Worm (Caenorhabditis elegans) whole organism, L3 larva: ENCODE data around the gene T10B5.4.
A peak's percentile ranks its signal among the peaks of the same experiment; 100 is the strongest.

Source experiments
- ZK546.5 ChIP-seq: sonication (generic microtip); optimal IDR thresholded peaks from 2 replicates; lab custom pipeline; 2017; ENCODE audit warnings: missing biosample characterization, missing genetic modification characterization
- aly-2 ChIP-seq: fragments of 150-350 bp; optimal IDR thresholded peaks from 2 replicates; lab custom pipeline; 2014; ENCODE audit warnings: missing biosample characterization, missing genetic modification characterization
- daf-12 ChIP-seq: fragments of 150-350 bp; optimal IDR thresholded peaks from 2 replicates; lab custom pipeline; 2014; ENCODE audit warnings: missing biosample characterization, missing genetic modification reagents, missing genetic modification characterization
- egl-27 ChIP-seq: sonication (generic microtip); optimal IDR thresholded peaks from 4 replicates; lab custom pipeline; 2017; ENCODE audit warnings: missing biosample characterization, missing genetic modification reagents, missing genetic modification characterization
- egl-5 ChIP-seq: fragments of 150-350 bp; optimal IDR thresholded peaks from 2 replicates; lab custom pipeline; 2017; ENCODE audit warnings: missing biosample characterization, missing genetic modification reagents, missing genetic modification characterization, inconsistent platforms
- elt-2 ChIP-seq: sonication (generic microtip); optimal IDR thresholded peaks from 2 replicates; lab custom pipeline; 2016; ENCODE audit warnings: missing genetic modification reagents, mild to moderate bottlenecking, missing genetic modification characterization, missing compliant biosample characterization
- fkh-10 ChIP-seq: sonication (generic microtip); optimal IDR thresholded peaks from 2 replicates; lab custom pipeline; 2017; ENCODE audit warnings: missing biosample characterization, missing genetic modification reagents, missing genetic modification characterization
- lin-39 ChIP-seq: fragments of 150-350 bp; optimal IDR thresholded peaks from 2 replicates; lab custom pipeline; 2018; ENCODE audit warnings: missing biosample characterization, missing genetic modification reagents, missing genetic modification characterization
- mdl-1 ChIP-seq: fragments of 150-350 bp; optimal IDR thresholded peaks from 2 replicates; lab custom pipeline; 2014; ENCODE audit warnings: missing biosample characterization, missing genetic modification characterization
- nfya-1 ChIP-seq: sonication (generic microtip); optimal IDR thresholded peaks from 2 replicates; lab custom pipeline; 2017; ENCODE audit warnings: missing genetic modification characterization, mild to moderate bottlenecking, missing compliant biosample characterization, antibody characterized with exemption, moderate library complexity; ENCODE audit not compliant: insufficient read depth
- nhr-11 ChIP-seq: fragments of 150-350 bp; optimal IDR thresholded peaks from 2 replicates; lab custom pipeline; 2014; ENCODE audit warnings: missing biosample characterization, missing genetic modification characterization
- nhr-12 ChIP-seq: fragments of 150-350 bp; optimal IDR thresholded peaks from 2 replicates; lab custom pipeline; 2014; ENCODE audit warnings: missing biosample characterization, missing genetic modification characterization
- nhr-23 ChIP-seq: fragments of 150-350 bp; optimal IDR thresholded peaks from 2 replicates; lab custom pipeline; 2014; ENCODE audit warnings: missing biosample characterization, missing genetic modification reagents, missing genetic modification characterization
- nhr-25 ChIP-seq: sonication (generic microtip); optimal IDR thresholded peaks from 2 replicates; lab custom pipeline; 2017; ENCODE audit warnings: missing biosample characterization, missing genetic modification characterization
- nhr-28 ChIP-seq: fragments of 150-350 bp; optimal IDR thresholded peaks from 2 replicates; lab custom pipeline; 2014; ENCODE audit warnings: missing biosample characterization, missing genetic modification characterization
- nhr-43 ChIP-seq: sonication (generic microtip); optimal IDR thresholded peaks from 2 replicates; lab custom pipeline; 2016; ENCODE audit warnings: mild to moderate bottlenecking, missing genetic modification characterization, missing compliant biosample characterization; ENCODE audit not compliant: poor library complexity, severe bottlenecking
- nhr-76 ChIP-seq: fragments of 150-350 bp; sonication (generic microtip); optimal IDR thresholded peaks from 5 replicates; lab custom pipeline; 2014; ENCODE audit warnings: missing biosample characterization, missing genetic modification characterization
- nhr-77 ChIP-seq: fragments of 150-350 bp; optimal IDR thresholded peaks from 2 replicates; lab custom pipeline; 2014; ENCODE audit warnings: missing biosample characterization, missing genetic modification characterization
- pha-4 ChIP-seq: fragments of 150-350 bp; optimal IDR thresholded peaks from 2 replicates; lab custom pipeline; 2014; ENCODE audit warnings: missing biosample characterization, missing genetic modification reagents, missing genetic modification characterization
- pqm-1 ChIP-seq: fragments of 150-350 bp; optimal IDR thresholded peaks from 2 replicates; lab custom pipeline; 2017; ENCODE audit warnings: missing biosample characterization, missing genetic modification characterization, inconsistent platforms
- sea-2 ChIP-seq: fragments of 150-350 bp; sonication (generic microtip); optimal IDR thresholded peaks from 4 replicates; lab custom pipeline; 2014; ENCODE audit warnings: missing biosample characterization, missing genetic modification reagents, missing genetic modification characterization
- snpc-4 ChIP-seq: fragments of 150-350 bp; optimal IDR thresholded peaks from 2 replicates; lab custom pipeline; 2014; ENCODE audit warnings: missing biosample characterization, missing genetic modification characterization
- tbx-2 ChIP-seq: sonication (generic microtip); optimal IDR thresholded peaks from 2 replicates; lab custom pipeline; 2016; ENCODE audit warnings: mild to moderate bottlenecking, missing genetic modification characterization, missing compliant biosample characterization
- unc-62 ChIP-seq: fragments of 150-350 bp; sonication (generic microtip); optimal IDR thresholded peaks from 4 replicates; lab custom pipeline; 2014; ENCODE audit warnings: missing biosample characterization, missing genetic modification reagents, missing genetic modification characterization
- zag-1 ChIP-seq: fragments of 150-350 bp; optimal IDR thresholded peaks from 2 replicates; lab custom pipeline; 2014; ENCODE audit warnings: missing biosample characterization, missing genetic modification characterization
- ztf-11 ChIP-seq: fragments of 150-350 bp; optimal IDR thresholded peaks from 2 replicates; lab custom pipeline; 2014; ENCODE audit warnings: missing biosample characterization, missing genetic modification characterization
- ztf-4 ChIP-seq: fragments of 150-350 bp; optimal IDR thresholded peaks from 2 replicates; lab custom pipeline; 2014; ENCODE audit warnings: missing biosample characterization, missing genetic modification characterization

Gene T10B5.4

DNA sequence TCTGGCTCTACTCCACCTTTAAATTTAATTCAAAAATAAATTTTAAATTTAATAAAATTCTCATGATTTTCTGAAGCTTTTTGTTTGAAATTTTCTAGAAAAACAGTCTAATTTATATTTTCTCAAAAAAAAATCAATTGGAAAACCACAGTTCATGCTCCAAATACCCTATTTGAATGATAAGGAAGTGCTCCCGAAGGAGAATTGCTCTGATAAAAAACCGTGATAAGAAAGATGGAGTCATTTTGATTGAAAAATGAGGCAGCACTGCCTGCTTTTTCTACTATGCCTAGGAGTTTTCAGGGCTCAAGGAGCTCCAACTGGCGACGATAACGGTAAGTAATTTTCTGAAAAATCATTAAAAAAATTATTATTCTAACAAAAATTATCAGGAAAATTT lies 25.6 kb downstream of the T10B5.4 start, which contains the start of gene T10B5.7:
Gene T10B5.7, plus strand, starts transcription at position 225 of the 400 bp plus-strand sequence.
- TF ChIP-seq pqm-1 (tag; lab: Kevin White, UChicago) (peak; percentile 46), lin-39 (tag; lab: Kevin White, UChicago) (no peak), elt-2 (peak; percentile 78)

DNA sequence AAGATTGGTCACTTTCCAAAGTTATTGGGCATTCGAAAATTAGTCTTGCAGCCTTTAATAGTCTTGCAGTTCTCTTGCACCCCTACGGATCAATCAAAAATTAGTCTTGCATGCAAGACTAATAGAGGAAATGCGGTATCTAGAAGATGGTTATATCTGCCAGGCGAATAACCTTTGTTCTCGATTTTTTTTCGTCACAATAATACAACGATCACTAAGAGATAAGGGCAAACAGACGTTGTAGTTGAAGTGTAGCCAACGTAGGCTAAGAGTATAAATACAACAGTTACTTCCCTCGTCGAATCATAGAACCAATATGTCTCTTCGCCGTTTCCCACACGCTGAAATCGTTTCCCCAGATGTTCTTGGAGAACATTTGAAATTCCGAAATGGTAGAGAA lies 29.9 kb downstream of the T10B5.4 start, which contains the start of gene T10B5.8:
Gene T10B5.8, plus strand, starts transcription at position 301 of the 400 bp plus-strand sequence.
- TF ChIP-seq daf-12 (tag; lab: Kevin White, UChicago) (no peak), nhr-12 (no peak), egl-5 (tag; lab: Kevin White, UChicago) (no peak), ZK546.5 (tag; lab: Kevin White, UChicago) (no peak), aly-2 (tag; lab: Kevin White, UChicago) (no peak), ztf-11 (tag; lab: Kevin White, UChicago) (no peak), nhr-77 (no peak), unc-62 (GFP tag; lab: Kevin White, UChicago) (no peak), pha-4 (no peak), egl-27 (tag; lab: Kevin White, UChicago) (no peak), ztf-4 (no peak), nhr-28 (tag; lab: Kevin White, UChicago) (no peak), tbx-2 (tag; lab: Kevin White, UChicago) (no peak), nhr-23 (tag; lab: Kevin White, UChicago) (no peak), nhr-76 (tag; lab: Kevin White, UChicago) (no peak), nfya-1 (tag; lab: Kevin White, UChicago) (no peak), fkh-10 (GFP tag; lab: Kevin White, UChicago) (no peak), zag-1 (tag; lab: Kevin White, UChicago) (no peak)

DNA sequence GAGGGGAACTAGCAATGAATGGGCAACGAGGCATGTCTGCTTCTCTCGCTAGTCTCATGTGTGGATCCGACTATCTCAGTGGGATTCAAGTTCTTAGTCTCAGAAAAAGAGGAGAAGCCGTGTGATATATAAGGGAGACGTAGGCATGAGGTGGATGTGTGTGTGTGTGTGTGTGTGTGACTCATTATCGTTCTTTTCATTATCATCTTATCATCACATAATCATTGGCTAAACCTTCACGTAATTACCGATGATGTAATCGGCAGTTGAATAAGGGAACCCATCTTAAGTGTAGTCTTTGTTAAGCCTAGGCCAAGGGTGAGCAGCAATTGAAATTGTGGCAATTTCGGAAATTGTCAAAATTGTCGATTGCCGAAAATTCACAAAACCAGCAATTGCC lies 41.6 kb downstream of the T10B5.4 start, which contains the start of gene Y32G9B.1:
Gene Y32G9B.1, minus strand, starts transcription at position 101 of the 400 bp plus-strand sequence.
- peak; percentile 48 for TF ChIP-seq nhr-25 (tag; lab: Kevin White, UChicago)
- TF ChIP-seq egl-27 (tag; lab: Kevin White, UChicago), result no peak

DNA sequence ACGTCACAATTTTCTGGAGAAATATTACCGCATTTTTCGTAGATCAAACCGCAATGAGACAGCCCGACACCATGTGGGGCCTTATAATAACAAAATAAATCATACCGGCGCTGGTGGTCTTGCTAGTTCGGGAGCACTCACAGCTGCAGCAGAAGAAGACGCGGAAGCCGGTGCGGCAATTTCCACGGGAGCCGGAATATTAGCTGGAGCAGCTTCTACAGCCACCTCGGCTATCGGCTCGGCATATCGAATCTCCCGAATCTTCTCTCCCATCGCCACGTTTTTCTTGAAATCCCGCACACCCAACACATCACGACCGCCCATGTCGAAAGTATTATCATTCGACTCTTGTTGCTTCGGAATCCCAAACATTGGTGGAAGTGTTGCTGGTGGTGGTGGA lies 47.1 kb downstream of the T10B5.4 start:
- TF ChIP-seq zag-1 (tag; lab: Kevin White, UChicago) (no peak), pha-4 (no peak), mdl-1 (tag; lab: Kevin White, UChicago) (no peak), nfya-1 (tag; lab: Kevin White, UChicago) (no peak)

DNA sequence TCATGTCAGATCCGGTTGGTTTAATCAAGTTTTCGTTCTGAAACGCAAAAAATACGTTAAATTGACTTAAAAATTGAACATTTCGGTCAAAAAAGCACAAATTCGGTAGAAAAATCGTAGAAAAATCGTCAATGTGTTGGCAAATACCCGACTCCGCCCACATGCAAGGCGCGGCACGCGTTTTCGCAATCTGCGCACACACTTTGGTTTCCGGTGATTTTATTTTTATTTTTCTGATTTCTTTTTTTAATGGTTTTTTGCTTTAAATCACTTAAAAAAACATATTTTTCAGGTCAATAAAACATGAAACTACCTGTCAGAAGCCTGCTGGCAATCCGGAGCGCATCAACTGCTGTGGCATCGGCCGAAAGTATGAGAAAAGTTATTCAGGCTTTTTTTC lies 50.3 kb downstream of the T10B5.4 start, which contains the start of the genes gly-7 and mrpl-39:
Gene gly-7, minus strand, starts transcription at position 37 of the 400 bp plus-strand sequence.
Gene mrpl-39, plus strand, starts transcription at position 293 of the 400 bp plus-strand sequence.
- peak; percentile 14 for TF ChIP-seq elt-2
- TF ChIP-seq pha-4, result peak; percentile 44
- peak; percentile 45 for TF ChIP-seq nfya-1 (tag; lab: Kevin White, UChicago)
- no peak for TF ChIP-seq snpc-4 (tag; lab: Kevin White, UChicago)
- peak; percentile 3 for TF ChIP-seq fkh-10 (GFP tag; lab: Kevin White, UChicago)
- TF ChIP-seq, all 47 proteins: peak for 4

DNA sequence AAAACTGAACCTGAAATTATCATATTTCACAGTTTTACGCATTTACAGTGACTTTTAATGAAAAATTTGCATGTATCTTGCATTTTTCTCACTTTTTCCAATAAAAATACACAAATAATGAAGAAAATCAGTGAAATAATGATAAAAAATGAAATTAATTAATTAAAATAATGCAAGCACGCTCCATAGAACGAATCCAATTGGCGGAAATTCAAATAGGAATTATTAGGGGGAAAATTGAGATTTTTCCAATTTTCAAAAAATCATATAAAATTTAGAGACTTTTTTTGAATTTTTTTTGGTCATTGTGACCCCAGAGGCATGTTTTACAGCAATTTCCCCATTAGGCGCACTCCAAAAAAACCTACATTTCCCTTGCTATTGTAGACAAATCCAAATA lies 50.9 kb downstream of the T10B5.4 start:
- TF ChIP-seq nhr-11 (tag; lab: Kevin White, UChicago) (no peak), nhr-43 (tag; lab: Kevin White, UChicago) (no peak), sea-2 (GFP tag; lab: Kevin White, UChicago) (no peak), ztf-4 (no peak)
- TF ChIP-seq, all 47 proteins: peak for 0
